Fruit fly (Drosophila melanogaster) whole organism, prepupa: ENCODE measurements around the gene obst-H.

Experiments
- Blimp-1 ChIP-seq: fragments of 200-800 bp; sonication (Bioruptor generic); optimal IDR thresholded peaks from 3 replicates; lab custom pipeline; 2017; ENCODE audit warnings: missing biosample characterization, missing genetic modification characterization, mild to moderate bottlenecking, moderate library complexity, missing genetic modification reagents
- CG10631 ChIP-seq: fragments of 200-800 bp; sonication (Bioruptor generic); optimal IDR thresholded peaks from 2 replicates; lab custom pipeline; 2016; ENCODE audit warnings: missing biosample characterization, missing genetic modification characterization
- CG10669 ChIP-seq: fragments of 200-800 bp; sonication (Bioruptor generic); optimal IDR thresholded peaks from 3 replicates; lab custom pipeline; 2018; ENCODE audit warnings: missing biosample characterization, mild to moderate bottlenecking, missing genetic modification characterization, moderate library complexity
- CG11294 ChIP-seq: fragments of 200-800 bp; sonication (Bioruptor generic); IDR thresholded peaks from 2 replicates; pipeline ENCODE4 v1.3.6; 2022; ENCODE audit warnings: missing biosample characterization, missing genetic modification characterization
- CG15336 ChIP-seq: fragments of 200-800 bp; sonication (Bioruptor generic); IDR thresholded peaks from 2 replicates; pipeline ENCODE4 v1.3.6; 2022; ENCODE audit warnings: missing biosample characterization, missing genetic modification characterization
- CG1621 ChIP-seq: fragments of 200-800 bp; sonication (Bioruptor generic); optimal IDR thresholded peaks from 3 replicates; lab custom pipeline; 2018; ENCODE audit warnings: missing biosample characterization, mild to moderate bottlenecking, missing genetic modification characterization
- CG16779 ChIP-seq: fragments of 200-800 bp; sonication (Bioruptor generic); optimal IDR thresholded peaks from 3 replicates; lab custom pipeline; 2017; ENCODE audit warnings: missing biosample characterization, mild to moderate bottlenecking, missing genetic modification characterization
- CG31627 ChIP-seq: fragments of 200-800 bp; sonication (Bioruptor generic); optimal IDR thresholded peaks from 3 replicates; lab custom pipeline; 2016; ENCODE audit warnings: missing biosample characterization, missing genetic modification characterization
- CG32006 ChIP-seq: fragments of 200-800 bp; sonication (Bioruptor generic); optimal IDR thresholded peaks from 3 replicates; lab custom pipeline; 2017; ENCODE audit warnings: missing biosample characterization, mild to moderate bottlenecking, missing genetic modification characterization
- CG34406 ChIP-seq: fragments of 200-800 bp; sonication (Bioruptor generic); optimal IDR thresholded peaks from 3 replicates; lab custom pipeline; 2016; ENCODE audit warnings: missing biosample characterization, missing genetic modification characterization
- CG6163 ChIP-seq: fragments of 200-800 bp; sonication (Bioruptor generic); IDR thresholded peaks from 3 replicates; pipeline ENCODE4 v1.3.6; 2022; ENCODE audit warnings: missing biosample characterization, missing genetic modification characterization
- CG6276 ChIP-seq: fragments of 200-800 bp; sonication (Bioruptor generic); optimal IDR thresholded peaks from 2 replicates; lab custom pipeline; 2017; ENCODE audit warnings: missing biosample characterization, mild to moderate bottlenecking, missing genetic modification characterization
- CG6792 ChIP-seq: fragments of 200-800 bp; sonication (Bioruptor generic); optimal IDR thresholded peaks from 3 replicates; lab custom pipeline; 2016; ENCODE audit warnings: missing biosample characterization, missing genetic modification characterization
- CG6808 ChIP-seq: fragments of 200-800 bp; sonication (Bioruptor generic); optimal IDR thresholded peaks from 3 replicates; lab custom pipeline; 2017; ENCODE audit warnings: missing biosample characterization, missing genetic modification characterization, mild to moderate bottlenecking, moderate library complexity, missing genetic modification reagents
- CG6854 ChIP-seq: fragments of 200-800 bp; sonication (Bioruptor generic); optimal IDR thresholded peaks from 2 replicates; lab custom pipeline; 2017; ENCODE audit warnings: missing biosample characterization, mild to moderate bottlenecking, missing genetic modification characterization
- CG8632 ChIP-seq: fragments of 200-800 bp; sonication (Bioruptor generic); optimal IDR thresholded peaks from 3 replicates; lab custom pipeline; 2016; ENCODE audit warnings: missing biosample characterization, missing genetic modification characterization
- Eip75B ChIP-seq: fragments of 200-800 bp; sonication (Bioruptor generic); optimal IDR thresholded peaks from 3 replicates; lab custom pipeline; 2016; ENCODE audit warnings: missing biosample characterization, missing genetic modification characterization
- Eip78C ChIP-seq: fragments of 200-800 bp; sonication (Bioruptor generic); peaks from one replicate; lab custom pipeline; 2016; ENCODE audit warnings: missing biosample characterization, missing genetic modification characterization
- Eip93F ChIP-seq: fragments of 200-800 bp; sonication (Bioruptor generic); optimal IDR thresholded peaks from 2 replicates; lab custom pipeline; 2016; ENCODE audit warnings: missing biosample characterization, mild to moderate bottlenecking, missing genetic modification characterization
- Ets96B ChIP-seq: fragments of 200-800 bp; optimal IDR thresholded peaks from 2 replicates; lab custom pipeline; 2019; ENCODE audit warnings: missing biosample characterization, mild to moderate bottlenecking, missing genetic modification characterization, moderate library complexity
- Gug ChIP-seq: fragments of 200-800 bp; sonication (Bioruptor generic); IDR thresholded peaks from 2 replicates; pipeline ENCODE4 v1.3.6; 2022; ENCODE audit warnings: missing biosample characterization, missing genetic modification characterization
- Hr38 ChIP-seq: sonication (Bioruptor generic); optimal IDR thresholded peaks from 2 replicates; lab custom pipeline; 2016; ENCODE audit warnings: missing biosample characterization, missing genetic modification characterization
- Hr39 ChIP-seq: fragments of 200-800 bp; sonication (Bioruptor generic); optimal IDR thresholded peaks from 2 replicates; lab custom pipeline; 2016; ENCODE audit warnings: missing biosample characterization, missing genetic modification characterization
- Hr4 ChIP-seq: fragments of 200-800 bp; sonication (Bioruptor generic); optimal IDR thresholded peaks from 3 replicates; lab custom pipeline; 2016; ENCODE audit warnings: missing biosample characterization, missing genetic modification characterization
- Lpt ChIP-seq: fragments of 200-800 bp; sonication (Bioruptor generic); optimal IDR thresholded peaks from 3 replicates; lab custom pipeline; 2016; ENCODE audit warnings: missing biosample characterization, missing genetic modification characterization
- Sox102F ChIP-seq: fragments of 200-800 bp; sonication (Bioruptor generic); optimal IDR thresholded peaks from 2 replicates; lab custom pipeline; 2016; ENCODE audit warnings: missing biosample characterization, mild to moderate bottlenecking, missing genetic modification characterization
- Sox14 ChIP-seq: fragments of 200-800 bp; sonication (Bioruptor generic); optimal IDR thresholded peaks from 3 replicates; lab custom pipeline; 2016; ENCODE audit warnings: missing biosample characterization, missing genetic modification characterization
- achi ChIP-seq: fragments of 200-800 bp; sonication (Bioruptor generic); optimal IDR thresholded peaks from 3 replicates; lab custom pipeline; 2016; ENCODE audit warnings: missing biosample characterization, missing genetic modification characterization
- cyc ChIP-seq: fragments of 200-800 bp; sonication (Bioruptor generic); optimal IDR thresholded peaks from 3 replicates; lab custom pipeline; 2016; ENCODE audit warnings: missing biosample characterization, missing genetic modification characterization
- dsx ChIP-seq: fragments of 200-800 bp; optimal IDR thresholded peaks from 3 replicates; lab custom pipeline; 2019; ENCODE audit warnings: missing biosample characterization, mild to moderate bottlenecking, missing genetic modification characterization, moderate library complexity; ENCODE audit not compliant: poor library complexity, severe bottlenecking
- eg ChIP-seq: fragments of 200-800 bp; sonication (Bioruptor generic); IDR thresholded peaks from 3 replicates; pipeline ENCODE4 v1.3.6; 2022; ENCODE audit warnings: missing biosample characterization, missing genetic modification characterization
- esn ChIP-seq: fragments of 200-800 bp; sonication (Bioruptor generic); optimal IDR thresholded peaks from 2 replicates; lab custom pipeline; 2016; ENCODE audit warnings: missing biosample characterization, mild to moderate bottlenecking, missing genetic modification characterization, moderate library complexity
- fd59A ChIP-seq: fragments of 200-800 bp; sonication (Bioruptor generic); optimal IDR thresholded peaks from 2 replicates; lab custom pipeline; 2017; ENCODE audit warnings: missing biosample characterization, mild to moderate bottlenecking, missing genetic modification characterization, missing genetic modification reagents
- fd85E ChIP-seq: fragments of 200-800 bp; sonication (Bioruptor generic); optimal IDR thresholded peaks from 3 replicates; lab custom pipeline; 2016; ENCODE audit warnings: missing biosample characterization, missing genetic modification characterization
- lz ChIP-seq: fragments of 200-800 bp; sonication (Bioruptor generic); optimal IDR thresholded peaks from 3 replicates; lab custom pipeline; 2016; ENCODE audit warnings: missing biosample characterization, missing genetic modification characterization
- pdm3 ChIP-seq: fragments of 200-800 bp; sonication (Bioruptor generic); optimal IDR thresholded peaks from 3 replicates; lab custom pipeline; 2016; ENCODE audit warnings: missing biosample characterization, missing genetic modification characterization
- salr ChIP-seq, 2 experiments: fragments of 200-800 bp; sonication (Bioruptor generic); optimal IDR thresholded peaks; 3 replicates each; lab custom pipeline; 2016 to 2018; ENCODE audit warnings: missing biosample characterization in 2 of 2, missing genetic modification characterization in 2 of 2, mild to moderate bottlenecking in 1 of 2
- svp ChIP-seq: fragments of 200-800 bp; sonication (Bioruptor generic); peaks from one replicate; lab custom pipeline; 2016; ENCODE audit warnings: missing biosample characterization, missing genetic modification characterization
- vri ChIP-seq: fragments of 200-800 bp; sonication (Bioruptor generic); optimal IDR thresholded peaks from 3 replicates; lab custom pipeline; 2016; ENCODE audit warnings: missing biosample characterization, mild to moderate bottlenecking, missing genetic modification characterization

obst-H gene

DNA sequence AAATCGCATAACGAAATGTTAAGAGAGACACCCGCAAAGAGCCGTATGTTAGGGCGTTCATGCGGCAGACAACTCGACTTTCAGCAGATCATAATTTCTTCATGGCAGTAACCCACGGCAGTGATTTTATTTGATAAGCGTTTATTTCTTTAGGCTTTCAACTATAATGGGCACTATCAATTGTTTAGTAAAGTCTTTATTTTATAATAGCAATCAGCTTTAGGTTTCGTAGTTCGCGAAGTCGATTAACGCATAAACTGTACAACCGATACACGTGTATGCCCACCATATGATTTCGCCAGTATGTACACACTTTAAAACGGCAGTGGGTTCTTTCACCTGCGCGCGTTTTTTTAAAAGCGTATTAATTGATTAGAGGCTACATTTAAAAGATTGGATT is 20.8 kb downstream of the obst-H start, which contains the start of gene CG7841 (continued):
- peak; percentile 98; the same call in 2 of the 3 replicates for TF ChIP-seq eg
- TF ChIP-seq lz (GFP tag; lab: Kevin White, UChicago), result peak; percentile 99
- TF ChIP-seq CG6854 (GFP tag; lab: Kevin White, UChicago), result peak; percentile 99
- TF ChIP-seq CG6276, result peak; percentile 97
- TF ChIP-seq salr (GFP tag; optimal IDR thresholded peaks at IDR 0.05; lab: Kevin White, UChicago), result peak; percentile 93 to 95
- TF ChIP-seq Blimp-1 (GFP tag; lab: Kevin White, UChicago), result peak; percentile 93
- peak; percentile 97 for TF ChIP-seq CG31627
- peak; percentile 98 for TF ChIP-seq CG6163 (GFP tag; lab: Robert Waterston, UW)
- TF ChIP-seq, all 60 proteins: peak for 60

DNA sequence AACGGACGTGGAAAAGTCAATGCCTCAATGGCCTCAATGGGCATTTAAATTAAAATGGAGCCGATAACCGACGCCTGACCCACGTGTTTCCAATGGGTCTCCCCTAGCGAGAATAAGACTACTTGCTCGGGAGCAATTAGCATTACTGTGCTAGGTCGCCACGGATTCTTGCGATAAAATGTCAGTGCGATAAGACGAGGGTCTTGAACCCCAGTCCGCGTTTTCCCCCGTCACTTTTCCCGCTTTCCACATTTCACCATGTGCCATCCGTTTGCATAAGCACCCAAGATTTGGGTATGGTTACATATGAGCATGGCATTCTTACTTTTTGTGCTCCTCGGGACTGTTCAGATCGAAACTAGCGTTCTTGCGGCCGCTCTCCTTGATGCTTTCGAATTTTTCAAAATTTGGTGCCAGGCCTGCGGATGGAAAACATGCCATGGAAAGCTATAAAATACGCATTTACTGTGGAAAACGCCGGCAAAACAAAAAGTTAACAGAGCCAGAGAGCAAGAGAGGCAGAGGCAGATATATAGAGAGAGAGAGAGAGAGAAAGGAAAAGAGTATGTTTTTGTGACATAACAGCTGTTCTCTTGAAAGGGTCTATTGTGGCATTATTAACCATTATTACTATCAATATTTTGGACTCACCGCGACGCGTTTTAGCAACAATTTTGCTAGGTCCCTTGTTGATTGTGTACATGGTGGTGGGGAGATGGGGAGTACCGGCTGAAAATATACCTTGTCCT is 21.7 kb downstream of the obst-H start:
- TF ChIP-seq Eip93F (no peak), svp (GFP tag; lab: Kevin White, UChicago) (peak; percentile 97), vri (GFP tag; lab: Kevin White, UChicago) (peak; percentile 80), CG16779 (no peak)
- TF ChIP-seq, all 60 proteins: peak for 2

DNA sequence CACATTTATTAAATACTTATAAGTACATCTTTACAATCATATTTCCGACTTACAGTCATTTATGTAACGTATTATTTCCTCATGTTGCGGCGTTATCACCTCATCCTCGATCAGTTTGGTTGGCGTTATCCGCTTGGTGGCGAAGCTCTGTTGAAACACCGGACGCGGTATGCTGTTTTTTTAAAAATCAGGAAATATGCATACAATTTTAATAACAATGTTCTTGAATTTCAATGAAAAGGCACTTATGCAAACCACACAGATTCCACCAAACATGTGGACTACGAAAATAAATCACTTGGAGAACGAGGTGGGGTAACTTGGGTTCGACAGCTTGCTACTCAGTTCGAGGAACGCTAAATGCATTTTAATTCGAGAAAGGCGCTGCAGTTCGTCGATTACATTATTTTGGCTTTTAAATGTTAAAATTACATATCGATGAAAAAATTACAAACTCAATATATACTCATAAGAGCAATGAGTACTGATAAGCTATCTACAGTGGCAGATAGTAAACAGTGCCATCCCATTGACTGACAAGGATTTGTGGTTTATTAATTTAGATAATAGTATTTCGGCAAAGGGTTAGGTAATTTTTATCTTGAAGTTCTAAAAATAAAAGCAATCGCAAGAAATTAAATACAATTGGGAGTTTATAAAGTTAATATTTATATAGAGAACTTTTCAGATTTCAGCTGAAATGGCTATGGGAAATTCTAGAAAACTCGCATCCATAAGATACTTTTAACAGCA is 22.7 kb downstream of the obst-H start:
- TF ChIP-seq CG16779 (no peak), achi (no peak), Hr39 (GFP tag; lab: Kevin White, UChicago) (no peak), CG6276 (no peak), Sox102F (GFP tag; lab: Kevin White, UChicago) (peak; percentile 12), Eip75B (GFP tag; lab: Kevin White, UChicago) (no peak), Blimp-1 (GFP tag; lab: Kevin White, UChicago) (no peak), CG1621 (tag; lab: Kevin White, UChicago) (no peak), CG8632 (GFP tag; lab: Kevin White, UChicago) (no peak), Eip93F (no peak), fd59A (GFP tag; lab: Kevin White, UChicago) (no peak), CG11294 (GFP tag; lab: Robert Waterston, UW) (no peak), CG32006 (GFP tag; lab: Kevin White, UChicago) (peak; percentile 5), esn (GFP tag; lab: Kevin White, UChicago) (peak; percentile 16), Sox14 (GFP tag; lab: Kevin White, UChicago) (no peak), CG34406 (GFP tag; lab: Kevin White, UChicago) (no peak), CG10631 (GFP tag; lab: Kevin White, UChicago) (no peak), CG31627 (peak; percentile 24), Hr4 (no peak), Hr38 (GFP tag; lab: Kevin White, UChicago) (no peak), svp (GFP tag; lab: Kevin White, UChicago) (peak; percentile 80), CG6792 (GFP tag; lab: Kevin White, UChicago) (no peak), cyc (GFP tag; lab: Kevin White, UChicago) (no peak), dsx (GFP tag; lab: Kevin White, UChicago) (no peak), pdm3 (GFP tag; lab: Kevin White, UChicago) (no peak), CG15336 (no peak), CG6854 (GFP tag; lab: Kevin White, UChicago) (no peak), Eip78C (peak; percentile 78), Gug (GFP tag; lab: Robert Waterston, UW) (no peak), fd85E (GFP tag; lab: Kevin White, UChicago) (no peak), Ets96B (tag; lab: Kevin White, UChicago) (no peak), CG6808 (GFP tag; lab: Kevin White, UChicago) (peak; percentile 45), Lpt (GFP tag; lab: Kevin White, UChicago) (no peak), CG10669 (GFP tag; lab: Kevin White, UChicago) (peak; percentile 11)
